Fruit fly (Drosophila melanogaster) whole organism, embryonic: ENCODE data around the gene pigs.

ENCODE experiments used
- Aef1 ChIP-seq: fragments of 200-800 bp; sonication (Bioruptor generic); IDR thresholded peaks from 3 replicates; pipeline ENCODE4 v1.3.6; 2022; ENCODE audit warnings: missing biosample characterization, missing genetic modification characterization
- Antp ChIP-seq: fragments of 200-800 bp; sonication (Bioruptor generic); optimal IDR thresholded peaks from 3 replicates; lab custom pipeline; 2016; ENCODE audit warnings: missing biosample characterization, missing genetic modification characterization
- CG10147 ChIP-seq: fragments of 200-800 bp; sonication (Bioruptor generic); optimal IDR thresholded peaks from 2 replicates; lab custom pipeline; 2019; ENCODE audit warnings: missing biosample characterization, mild to moderate bottlenecking, missing genetic modification characterization, moderate library complexity
- CG10431 ChIP-seq: fragments of 200-800 bp; sonication (Bioruptor generic); optimal IDR thresholded peaks from 3 replicates; lab custom pipeline; 2018; ENCODE audit warnings: missing biosample characterization, mild to moderate bottlenecking, missing genetic modification characterization
- CG14050 ChIP-seq: fragments of 200-800 bp; sonication (Bioruptor generic); IDR thresholded peaks from 3 replicates; pipeline ENCODE4 v1.3.6; 2022; ENCODE audit warnings: missing biosample characterization, missing genetic modification characterization
- CG14965 ChIP-seq: fragments of 200-800 bp; sonication (Bioruptor generic); optimal IDR thresholded peaks from 2 replicates; lab custom pipeline; 2016; ENCODE audit warnings: missing biosample characterization, missing genetic modification characterization, borderline replicate concordance
- CG17829 ChIP-seq: fragments of 200-800 bp; optimal IDR thresholded peaks from 2 replicates; lab custom pipeline; 2019; ENCODE audit warnings: missing biosample characterization, mild to moderate bottlenecking, missing genetic modification characterization, moderate library complexity
- CG2129 ChIP-seq: fragments of 200-800 bp; sonication (Bioruptor generic); IDR thresholded peaks from 2 replicates; pipeline ENCODE4 v1.3.6; 2022; ENCODE audit warnings: missing biosample characterization, missing genetic modification characterization; ENCODE audit not compliant: partially characterized antibody
- CG34224 ChIP-seq: fragments of 200-800 bp; sonication (Bioruptor generic); IDR thresholded peaks from 3 replicates; pipeline ENCODE4 v1.3.6; 2022; ENCODE audit warnings: missing biosample characterization, missing genetic modification characterization; ENCODE audit not compliant: partially characterized antibody
- CG34422 ChIP-seq: fragments of 200-800 bp; sonication (Bioruptor generic); IDR thresholded peaks from 3 replicates; pipeline ENCODE4 v1.3.6; 2022; ENCODE audit warnings: missing biosample characterization, missing genetic modification characterization
- CG6272 ChIP-seq: fragments of 200-800 bp; sonication (Bioruptor generic); IDR thresholded peaks from 2 replicates; pipeline ENCODE4 v1.3.6; 2022; ENCODE audit warnings: missing biosample characterization, missing genetic modification characterization
- CG7357 ChIP-seq: fragments of 200-800 bp; sonication (Bioruptor generic); IDR thresholded peaks from 3 replicates; pipeline ENCODE4 v1.3.6; 2022; ENCODE audit warnings: missing biosample characterization, missing genetic modification characterization
- CG7786 ChIP-seq: fragments of 200-800 bp; sonication (Bioruptor generic); optimal IDR thresholded peaks from 2 replicates; lab custom pipeline; 2016; ENCODE audit warnings: missing biosample characterization, missing genetic modification characterization
- CG9727 ChIP-seq: fragments of 200-800 bp; sonication (Bioruptor generic); optimal IDR thresholded peaks from 3 replicates; lab custom pipeline; 2017; ENCODE audit warnings: missing biosample characterization, mild to moderate bottlenecking, missing genetic modification characterization
- Camta ChIP-seq: fragments of 200-800 bp; sonication (Bioruptor generic); optimal IDR thresholded peaks from 2 replicates; lab custom pipeline; 2016; ENCODE audit warnings: missing biosample characterization, missing genetic modification characterization
- Deaf1 ChIP-seq: fragments of 200-800 bp; optimal IDR thresholded peaks from 3 replicates; lab custom pipeline; 2019; ENCODE audit warnings: missing biosample characterization, mild to moderate bottlenecking, missing genetic modification characterization, moderate library complexity
- HLHmδ ChIP-seq: fragments of 200-800 bp; sonication (Bioruptor generic); optimal IDR thresholded peaks from 2 replicates; lab custom pipeline; 2018; ENCODE audit warnings: missing biosample characterization, mild to moderate bottlenecking, missing genetic modification characterization, moderate library complexity
- Med ChIP-seq: fragments of 200-800 bp; sonication (Bioruptor generic); peaks from one replicate; lab custom pipeline; 2016; ENCODE audit warnings: missing biosample characterization, missing genetic modification characterization, mild to moderate bottlenecking, inconsistent platforms, moderate library complexity
- Meics ChIP-seq: fragments of 200-800 bp; sonication (Bioruptor generic); optimal IDR thresholded peaks from 2 replicates; lab custom pipeline; 2017; ENCODE audit warnings: missing biosample characterization, mild to moderate bottlenecking, missing genetic modification characterization
- Nf-YB ChIP-seq: fragments of 200-800 bp; sonication (Bioruptor generic); optimal IDR thresholded peaks from 3 replicates; lab custom pipeline; 2019; ENCODE audit warnings: missing biosample characterization, mild to moderate bottlenecking, missing genetic modification characterization, moderate library complexity
- Optix ChIP-seq: fragments of 200-800 bp; sonication (Bioruptor generic); IDR thresholded peaks from 3 replicates; pipeline ENCODE4 v1.3.6; 2022; ENCODE audit warnings: missing biosample characterization, missing genetic modification characterization
- Sox102F ChIP-seq: fragments of 200-800 bp; sonication (Bioruptor generic); optimal IDR thresholded peaks from 2 replicates; lab custom pipeline; 2018; ENCODE audit warnings: missing biosample characterization, mild to moderate bottlenecking, missing genetic modification characterization, moderate library complexity
- Spps ChIP-seq: fragments of 200-800 bp; sonication (Bioruptor generic); optimal IDR thresholded peaks from 2 replicates; lab custom pipeline; 2018; ENCODE audit warnings: missing biosample characterization, mild to moderate bottlenecking, missing genetic modification characterization
- Sry-β ChIP-seq: fragments of 200-800 bp; sonication (Bioruptor generic); optimal IDR thresholded peaks from 2 replicates; lab custom pipeline; 2018; ENCODE audit warnings: missing biosample characterization, mild to moderate bottlenecking, missing genetic modification characterization, moderate library complexity
- Stat92E ChIP-seq, 3 experiments: fragments of >200 bp in 2 of 3; fragments of 200-800 bp in 1 of 3; sonication (Bioruptor generic) in 1 of 3; optimal IDR thresholded peaks; 2 replicates each; lab custom pipeline; 2017 to 2019; ENCODE audit warnings: missing biosample characterization in 3 of 3, missing genetic modification characterization in 3 of 3, mild to moderate bottlenecking in 1 of 3, moderate library complexity in 1 of 3
- Trl ChIP-seq, 3 experiments: fragments of >200 bp in 2 of 3; fragments of 200-800 bp in 1 of 3; sonication (Bioruptor generic) in 1 of 3; optimal IDR thresholded peaks; 2 replicates in 1 of 3; 3 replicates in 2 of 3; lab custom pipeline; 2016 to 2017; ENCODE audit warnings: missing biosample characterization in 1 of 3, missing genetic modification characterization in 1 of 3
- ac ChIP-seq: fragments of 200-800 bp; sonication (Bioruptor generic); optimal IDR thresholded peaks from 3 replicates; lab custom pipeline; 2017; ENCODE audit warnings: missing biosample characterization, mild to moderate bottlenecking, missing genetic modification characterization
- amos ChIP-seq: fragments of 200-800 bp; sonication (Bioruptor generic); IDR thresholded peaks from 2 replicates; pipeline ENCODE4 v1.3.6; 2022; ENCODE audit warnings: missing biosample characterization, missing genetic modification characterization; ENCODE audit not compliant: partially characterized antibody
- ash1 ChIP-seq: fragments of 200-800 bp; sonication (Bioruptor generic); optimal IDR thresholded peaks from 2 replicates; lab custom pipeline; 2018; ENCODE audit warnings: missing biosample characterization, mild to moderate bottlenecking, missing genetic modification characterization
- ato ChIP-seq: fragments of 200-800 bp; sonication (Bioruptor generic); IDR thresholded peaks from 2 replicates; pipeline ENCODE4 v1.3.6; 2022; ENCODE audit warnings: missing biosample characterization, missing genetic modification characterization; ENCODE audit not compliant: partially characterized antibody
- ewg ChIP-seq: fragments of 200-800 bp; sonication (Bioruptor generic); optimal IDR thresholded peaks from 3 replicates; lab custom pipeline; 2017; ENCODE audit warnings: mild to moderate bottlenecking, missing biosample characterization, missing genetic modification reagents, missing genetic modification characterization
- exex ChIP-seq: fragments of 200-800 bp; sonication (Bioruptor generic); optimal IDR thresholded peaks from 4 replicates; lab custom pipeline; 2018; ENCODE audit warnings: missing biosample characterization, mild to moderate bottlenecking, missing genetic modification characterization, moderate library complexity
- fu2 ChIP-seq: fragments of 200-800 bp; sonication (Bioruptor generic); optimal IDR thresholded peaks from 2 replicates; lab custom pipeline; 2016; ENCODE audit warnings: missing biosample characterization, missing genetic modification characterization
- lola ChIP-seq, 3 experiments: fragments of >200 bp in 2 of 3; fragments of 200-800 bp in 1 of 3; sonication (Bioruptor generic) in 1 of 3; optimal IDR thresholded peaks; 2 replicates each; lab custom pipeline; 2017 to 2019; ENCODE audit warnings: missing biosample characterization in 3 of 3, missing genetic modification characterization in 3 of 3, mild to moderate bottlenecking in 1 of 3, moderate library complexity in 1 of 3
- luna ChIP-seq: fragments of 200-800 bp; sonication (Bioruptor generic); optimal IDR thresholded peaks from 2 replicates; lab custom pipeline; 2016; ENCODE audit warnings: missing biosample characterization, missing genetic modification characterization
- nom ChIP-seq: fragments of 200-800 bp; sonication (Bioruptor generic); optimal IDR thresholded peaks from 2 replicates; lab custom pipeline; 2017; ENCODE audit warnings: missing biosample characterization, missing genetic modification characterization, mild to moderate bottlenecking, moderate library complexity, missing genetic modification reagents
- org-1 ChIP-seq: fragments of 200-800 bp; sonication (Bioruptor generic); optimal IDR thresholded peaks from 2 replicates; lab custom pipeline; 2017; ENCODE audit warnings: missing biosample characterization, missing genetic modification characterization
- peb ChIP-seq: fragments of 200-800 bp; sonication (Bioruptor generic); IDR thresholded peaks from 2 replicates; pipeline ENCODE4 v1.3.6; 2022; ENCODE audit warnings: missing biosample characterization, missing genetic modification characterization
- ranshi ChIP-seq: fragments of 200-800 bp; sonication (Bioruptor generic); IDR thresholded peaks from 2 replicates; pipeline ENCODE4 v1.3.6; 2022; ENCODE audit warnings: missing biosample characterization, missing genetic modification characterization
- ro ChIP-seq: fragments of 200-800 bp; sonication (Bioruptor generic); IDR thresholded peaks from 2 replicates; pipeline ENCODE4 v1.3.6; 2022; ENCODE audit warnings: missing biosample characterization, missing genetic modification characterization
- scrt ChIP-seq: fragments of 200-800 bp; sonication (Bioruptor generic); optimal IDR thresholded peaks from 2 replicates; lab custom pipeline; 2018; ENCODE audit warnings: missing biosample characterization, mild to moderate bottlenecking, missing genetic modification characterization, moderate library complexity
- sob ChIP-seq: fragments of 200-800 bp; sonication (Bioruptor generic); IDR thresholded peaks from 2 replicates; pipeline ENCODE4 v1.3.6; 2022; ENCODE audit warnings: missing biosample characterization, missing genetic modification characterization
- trem ChIP-seq: fragments of 200-800 bp; optimal IDR thresholded peaks from 3 replicates; lab custom pipeline; 2019; ENCODE audit warnings: missing biosample characterization, mild to moderate bottlenecking, missing genetic modification characterization, moderate library complexity
- vfl ChIP-seq: fragments of 200-800 bp; sonication (Bioruptor generic); optimal IDR thresholded peaks from 2 replicates; lab custom pipeline; 2016; ENCODE audit warnings: missing biosample characterization, missing genetic modification characterization

Gene pigs

DNA sequence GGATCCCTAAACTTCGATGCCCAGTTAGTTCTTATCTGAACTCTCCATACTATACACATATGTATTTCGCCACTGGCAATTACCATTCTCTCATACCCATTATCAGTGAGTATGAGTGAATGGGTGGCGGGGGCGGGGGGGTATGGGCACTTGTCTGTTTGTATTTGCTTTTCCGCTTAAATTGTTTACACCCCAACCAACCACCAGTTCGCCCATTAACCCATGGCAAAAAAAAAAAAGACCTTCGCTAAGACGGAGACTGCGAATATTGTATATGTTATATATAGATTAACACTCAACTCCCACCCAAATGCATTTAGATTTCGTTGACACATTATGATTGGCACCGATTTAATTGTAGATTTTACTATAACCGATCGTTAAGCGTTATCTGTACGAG is 7.8 kb upstream of the pigs start (continued):
- TF ChIP-seq luna (GFP tag; lab: Kevin White, UChicago): no peak
- peak; percentile 11 for TF ChIP-seq scrt (GFP tag; lab: Kevin White, UChicago)
- peak; percentile 31 for TF ChIP-seq exex (tag; lab: Kevin White, UChicago)

DNA sequence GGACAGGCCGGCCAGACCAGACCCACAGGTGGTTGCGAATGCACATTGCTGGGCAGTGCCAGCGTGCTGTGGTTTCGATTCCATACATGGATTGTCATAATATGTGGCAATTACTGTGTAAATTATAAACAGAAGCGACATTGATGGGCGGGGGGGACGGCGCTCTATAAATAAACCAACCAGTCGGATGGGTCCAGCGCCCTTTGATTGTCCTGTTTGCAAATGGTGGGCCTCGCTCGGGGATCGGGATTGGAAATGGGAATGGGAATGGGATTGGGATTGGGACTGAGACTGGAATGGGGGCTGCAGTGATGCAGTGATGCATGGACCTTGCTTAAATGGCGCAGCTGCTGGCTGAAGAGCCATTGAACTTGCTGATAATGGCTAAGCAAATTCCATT is 7.1 kb upstream of the pigs start:
- TF ChIP-seq nom (GFP tag; lab: Kevin White, UChicago) (peak; percentile 32), Optix (GFP tag; lab: Robert Waterston, UW) (0 out of 3 replicates have a peak, but pooled peaks have one; percentile 12), ato (GFP tag; lab: Robert Waterston, UW) (no peak), Med (peak; percentile 0)

DNA sequence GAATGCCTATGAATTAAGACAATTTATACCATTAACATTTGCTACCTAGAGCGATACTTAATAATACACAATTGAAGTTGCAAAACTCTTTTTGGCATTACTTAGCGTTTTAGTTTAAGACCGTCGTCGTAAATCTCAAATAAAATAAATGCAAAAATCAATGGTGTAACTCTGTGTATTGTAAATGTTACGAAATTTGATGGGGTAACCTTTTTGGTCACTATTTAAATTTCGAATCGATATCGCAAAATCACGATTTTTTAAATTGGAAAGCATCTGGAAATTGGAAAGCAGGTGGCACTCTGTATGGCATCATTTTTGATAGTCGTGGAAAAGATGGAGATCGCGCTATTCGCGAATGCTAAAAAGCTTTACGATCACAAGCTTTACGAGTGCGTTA is 3.1 kb upstream of the pigs start, which contains the start of gene APC7:
TSS of gene APC7 (plus strand) at position 301 of the 400 bp plus-strand sequence.
- TF ChIP-seq CG14050 (GFP tag; lab: Robert Waterston, UW) (no peak), org-1 (GFP tag; lab: Kevin White, UChicago) (no peak), Meics (no peak), CG14965 (GFP tag; lab: Kevin White, UChicago) (no peak), Aef1 (GFP tag; lab: Robert Waterston, UW) (no peak), Sox102F (GFP tag; lab: Kevin White, UChicago) (no peak), CG6272 (GFP tag; lab: Robert Waterston, UW) (no peak), Stat92E (GFP tag; optimal IDR thresholded peaks at IDR 0.05; lab: Kevin White, UChicago) (no peak), CG17829 (tag; lab: Kevin White, UChicago) (no peak), ac (no peak), CG7786 (GFP tag; lab: Kevin White, UChicago) (no peak), CG34224 (GFP tag; lab: Robert Waterston, UW) (no peak)

DNA sequence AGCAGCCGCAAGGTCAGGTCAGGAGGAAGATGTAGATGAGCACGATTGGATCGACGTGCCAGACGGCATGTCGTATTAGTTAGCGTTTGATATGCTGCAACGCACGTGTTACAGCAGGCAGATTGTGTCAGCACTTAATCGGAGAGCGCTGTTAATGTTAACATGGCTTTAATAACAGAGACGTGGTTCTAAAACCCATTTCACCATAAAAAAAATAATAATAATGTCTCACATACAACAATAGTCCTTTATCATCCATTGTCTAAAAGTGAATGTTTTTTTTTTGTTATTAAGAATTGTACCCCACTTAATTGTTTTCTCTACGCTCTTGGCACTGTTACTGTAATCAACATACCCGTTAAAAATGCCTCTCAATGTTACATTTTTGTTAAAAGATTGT is 629 bp upstream of the pigs start:
- TF ChIP-seq ash1 (GFP tag; lab: Kevin White, UChicago): peak; percentile 31
- no peak for TF ChIP-seq Sry-β (GFP tag; lab: Kevin White, UChicago)
- TF ChIP-seq CG10147 (GFP tag; lab: Kevin White, UChicago): peak; percentile 90
- no peak for TF ChIP-seq HLHmδ
- no peak for TF ChIP-seq CG2129 (GFP tag; lab: Robert Waterston, UW)
- peak; percentile 45 for TF ChIP-seq CG14965 (GFP tag; lab: Kevin White, UChicago)
- peak; percentile 99 for TF ChIP-seq CG34422 (GFP tag; lab: Robert Waterston, UW)
- TF ChIP-seq vfl (GFP tag; lab: Kevin White, UChicago): no peak
- peak; percentile 16 for TF ChIP-seq trem (tag; lab: Kevin White, UChicago)
- TF ChIP-seq ewg: peak; percentile 1
- TF ChIP-seq fu2 (GFP tag; lab: Kevin White, UChicago): no peak
- peak; percentile 91 for TF ChIP-seq CG7357
- peak in 1 of 2 experiments; percentile 1 for TF ChIP-seq Trl (optimal IDR thresholded peaks at IDR 0.05; lab: Kevin White, UChicago)
- TF ChIP-seq Trl (GFP tag; optimal IDR thresholded peaks at IDR 0.05; lab: Kevin White, UChicago): peak; percentile 93
- TF ChIP-seq sob (GFP tag; lab: Robert Waterston, UW): peak; percentile 98
- TF ChIP-seq CG6272 (GFP tag; lab: Robert Waterston, UW): peak; percentile 97
- TF ChIP-seq CG9727 (GFP tag; lab: Kevin White, UChicago): peak; percentile 90
- peak; percentile 95 for TF ChIP-seq peb (GFP tag; lab: Robert Waterston, UW)
- peak; percentile 86 for TF ChIP-seq Camta (GFP tag; lab: Kevin White, UChicago)
- TF ChIP-seq ro (GFP tag; lab: Robert Waterston, UW): peak; percentile 96
- peak; percentile 57 for TF ChIP-seq amos (GFP tag; lab: Robert Waterston, UW)
- peak; percentile 99 for TF ChIP-seq ranshi (GFP tag; lab: Robert Waterston, UW)
- peak; percentile 91 for TF ChIP-seq Antp (GFP tag; lab: Kevin White, UChicago)
- TF ChIP-seq CG10431 (GFP tag; lab: Kevin White, UChicago): no peak
- no peak for TF ChIP-seq Nf-YB (GFP tag; lab: Kevin White, UChicago)
- peak; percentile 31 for TF ChIP-seq Deaf1
- TF ChIP-seq lola (GFP tag; optimal IDR thresholded peaks at IDR 0.05; lab: Kevin White, UChicago): no peak
- TF ChIP-seq Meics: peak; percentile 95
- peak; percentile 58 for TF ChIP-seq Spps
